Fruit fly (Drosophila melanogaster) whole organism, wandering third instar larva: ENCODE data around the gene Ankle2.

ENCODE experiments used
- Abd-B ChIP-seq: fragments of >200 bp; optimal IDR thresholded peaks from 2 replicates; lab custom pipeline; 2017; ENCODE audit warnings: missing biosample characterization, missing genetic modification characterization
- CG32264 ChIP-seq: fragments of 200-800 bp; sonication (Bioruptor generic); optimal IDR thresholded peaks from 2 replicates; lab custom pipeline; 2016; ENCODE audit warnings: missing biosample characterization, missing genetic modification characterization
- CG9705 ChIP-seq: fragments of 200-800 bp; sonication (Bioruptor generic); optimal IDR thresholded peaks from 2 replicates; lab custom pipeline; 2018; ENCODE audit warnings: missing biosample characterization, mild to moderate bottlenecking, missing genetic modification characterization
- CrebA ChIP-seq: fragments of 200-800 bp; sonication (Bioruptor generic); optimal IDR thresholded peaks from 2 replicates; lab custom pipeline; 2016; ENCODE audit warnings: missing biosample characterization, mild to moderate bottlenecking, missing genetic modification characterization, borderline replicate concordance
- Dfd ChIP-seq: fragments of >200 bp; optimal IDR thresholded peaks from 2 replicates; lab custom pipeline; 2017; ENCODE audit warnings: missing biosample characterization, missing genetic modification characterization
- Dif ChIP-seq: fragments of 200-275, 200-300 bp; sonication (Bioruptor generic); optimal IDR thresholded peaks from 2 replicates; lab custom pipeline; 2018; ENCODE audit warnings: missing biosample characterization, missing genetic modification characterization; ENCODE audit not compliant: partially characterized antibody
- GATAd ChIP-seq: sonication (Bioruptor generic); optimal IDR thresholded peaks from 2 replicates; lab custom pipeline; 2016; ENCODE audit warnings: missing biosample characterization, missing genetic modification characterization
- HLH106 ChIP-seq: fragments of 200-800 bp; optimal IDR thresholded peaks from 3 replicates; lab custom pipeline; 2019; ENCODE audit warnings: missing biosample characterization, mild to moderate bottlenecking, missing genetic modification characterization, moderate library complexity
- Hnf4 ChIP-seq: fragments of 200-800 bp; sonication (Bioruptor generic); optimal IDR thresholded peaks from 2 replicates; lab custom pipeline; 2016; ENCODE audit warnings: missing biosample characterization, mild to moderate bottlenecking, missing genetic modification characterization
- Hr78 ChIP-seq: fragments of >200 bp; optimal IDR thresholded peaks from 2 replicates; lab custom pipeline; 2017; ENCODE audit warnings: missing biosample characterization, missing genetic modification characterization
- Hr83 ChIP-seq: fragments of 200-300 bp; sonication (Bioruptor generic); optimal IDR thresholded peaks from 2 replicates; lab custom pipeline; 2016; ENCODE audit warnings: missing biosample characterization, mild to moderate bottlenecking, missing genetic modification characterization, moderate library complexity; ENCODE audit not compliant: poor library complexity, severe bottlenecking
- Jra ChIP-seq: sonication (Bioruptor generic); optimal IDR thresholded peaks from 2 replicates; lab custom pipeline; 2016; ENCODE audit warnings: missing biosample characterization, missing genetic modification characterization
- Mio ChIP-seq: sonication (Bioruptor generic); optimal IDR thresholded peaks from 2 replicates; lab custom pipeline; 2016; ENCODE audit warnings: missing biosample characterization, missing genetic modification characterization
- Myc ChIP-seq: fragments of >200 bp; optimal IDR thresholded peaks from 2 replicates; lab custom pipeline; 2017
- N ChIP-seq: fragments of >200 bp; optimal IDR thresholded peaks from 2 replicates; lab custom pipeline; 2018; ENCODE audit warnings: missing biosample characterization, missing external identifiers, missing genetic modification characterization
- OdsH ChIP-seq: fragments of 200-800 bp; sonication (Bioruptor generic); optimal IDR thresholded peaks from 2 replicates; lab custom pipeline; 2016; ENCODE audit warnings: missing biosample characterization, mild to moderate bottlenecking, missing genetic modification characterization
- Rel ChIP-seq, 2 experiments: fragments of 200-800 bp; sonication (Bioruptor generic) in 1 of 2; optimal IDR thresholded peaks; 2 replicates in 1 of 2; 3 replicates in 1 of 2; lab custom pipeline; 2016 to 2019; ENCODE audit warnings: mild to moderate bottlenecking in 2 of 2, missing biosample characterization in 2 of 2, missing genetic modification characterization in 2 of 2, moderate library complexity in 1 of 2
- Sp1 ChIP-seq: fragments of 200-800 bp; sonication (Bioruptor generic); optimal IDR thresholded peaks from 3 replicates; lab custom pipeline; 2019; ENCODE audit warnings: missing biosample characterization, mild to moderate bottlenecking, missing genetic modification characterization, moderate library complexity
- br ChIP-seq: fragments of 200-800 bp; sonication (Bioruptor generic); optimal IDR thresholded peaks from 2 replicates; lab custom pipeline; 2016; ENCODE audit warnings: missing biosample characterization, missing genetic modification characterization
- brk ChIP-seq: fragments of 200-800 bp; sonication (Bioruptor generic); optimal IDR thresholded peaks from 2 replicates; lab custom pipeline; 2016; ENCODE audit warnings: missing biosample characterization, mild to moderate bottlenecking, missing genetic modification characterization
- dmrt93B ChIP-seq: fragments of 200-800 bp; sonication (Bioruptor generic); optimal IDR thresholded peaks from 2 replicates; lab custom pipeline; 2018; ENCODE audit warnings: missing biosample characterization, mild to moderate bottlenecking, missing genetic modification characterization
- dsf ChIP-seq: sonication (Bioruptor generic); optimal IDR thresholded peaks from 2 replicates; lab custom pipeline; 2016; ENCODE audit warnings: missing biosample characterization, missing genetic modification characterization, borderline replicate concordance
- ey ChIP-seq: fragments of 200-800 bp; sonication (Bioruptor generic); optimal IDR thresholded peaks from 2 replicates; lab custom pipeline; 2016; ENCODE audit warnings: missing biosample characterization, missing genetic modification characterization
- foxo ChIP-seq, 2 experiments: fragments of 200-800 bp; sonication (Bioruptor generic); optimal IDR thresholded peaks; 2 replicates in 1 of 2; 3 replicates in 1 of 2; lab custom pipeline; 2016 to 2017; ENCODE audit warnings: missing biosample characterization in 2 of 2, missing genetic modification characterization in 2 of 2
- fru ChIP-seq: fragments of 200-800 bp; sonication (Bioruptor generic); optimal IDR thresholded peaks from 3 replicates; lab custom pipeline; 2016; ENCODE audit warnings: missing biosample characterization, mild to moderate bottlenecking, missing genetic modification characterization
- h ChIP-seq: fragments of 200-800 bp; sonication (Bioruptor generic); optimal IDR thresholded peaks from 3 replicates; lab custom pipeline; 2016; ENCODE audit warnings: missing biosample characterization, mild to moderate bottlenecking, missing genetic modification characterization
- jim ChIP-seq: fragments of 175-275, 200-325 bp; sonication (Bioruptor generic); optimal IDR thresholded peaks from 2 replicates; lab custom pipeline; 2016; ENCODE audit warnings: missing biosample characterization, mild to moderate bottlenecking, missing genetic modification characterization
- lola ChIP-seq: fragments of >200 bp; optimal IDR thresholded peaks from 2 replicates; lab custom pipeline; 2017; ENCODE audit warnings: missing biosample characterization, missing genetic modification characterization
- pan ChIP-seq: fragments of >200 bp; optimal IDR thresholded peaks from 2 replicates; lab custom pipeline; 2017
- psq ChIP-seq: fragments of 200-800 bp; sonication (Bioruptor generic); optimal IDR thresholded peaks from 3 replicates; lab custom pipeline; 2017; ENCODE audit warnings: missing biosample characterization, mild to moderate bottlenecking, missing genetic modification characterization, moderate library complexity
- rgr ChIP-seq: fragments of 200-800 bp; sonication (Bioruptor generic); optimal IDR thresholded peaks from 3 replicates; lab custom pipeline; 2016; ENCODE audit warnings: missing biosample characterization, mild to moderate bottlenecking, missing genetic modification characterization
- sage ChIP-seq: fragments of 200-800 bp; sonication (Bioruptor generic); optimal IDR thresholded peaks from 2 replicates; lab custom pipeline; 2016; ENCODE audit warnings: missing biosample characterization, mild to moderate bottlenecking, missing genetic modification characterization
- sv ChIP-seq: fragments of 200-800 bp; sonication (Bioruptor generic); optimal IDR thresholded peaks from 3 replicates; lab custom pipeline; 2016; ENCODE audit warnings: missing biosample characterization, missing genetic modification characterization
- tai ChIP-seq: sonication (Bioruptor generic); optimal IDR thresholded peaks from 2 replicates; lab custom pipeline; 2016; ENCODE audit warnings: missing biosample characterization, missing genetic modification characterization
- usp ChIP-seq: fragments of >200 bp; optimal IDR thresholded peaks from 2 replicates; lab custom pipeline; 2017; ENCODE audit warnings: missing biosample characterization, missing genetic modification characterization
- woc ChIP-seq: sonication (Bioruptor generic); optimal IDR thresholded peaks from 2 replicates; lab custom pipeline; 2016; ENCODE audit warnings: missing biosample characterization, mild to moderate bottlenecking, missing genetic modification characterization

Gene Ankle2

dm6 chrX:17597622-17598021, 18.6 kb upstream of the Ankle2 start:
- TF ChIP-seq Dfd (GFP tag; lab: Kevin White, UChicago) (peak; percentile 94), rgr (GFP tag; lab: Kevin White, UChicago) (no peak), dsf (GFP tag; lab: Kevin White, UChicago) (no peak)

DNA sequence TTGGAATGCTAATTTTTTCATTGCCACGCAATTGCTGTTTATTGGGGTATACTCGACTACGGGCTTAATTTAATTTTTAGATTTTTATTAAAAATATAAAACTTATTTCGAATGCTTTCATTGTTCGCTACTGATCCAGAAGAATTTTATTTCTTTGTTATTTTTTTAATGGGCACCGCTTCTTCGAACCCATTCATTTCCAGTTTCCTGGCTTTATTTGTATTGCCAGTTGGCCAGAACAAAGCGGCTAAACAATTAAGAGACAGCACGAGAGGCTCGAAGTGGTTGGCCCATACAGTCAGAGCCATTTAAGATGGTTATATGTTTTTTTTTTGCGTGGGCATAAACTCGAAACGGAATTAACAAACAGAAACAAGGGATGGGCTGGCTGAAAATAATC, 16.8 kb upstream of the Ankle2 start:
- peak; percentile 83 for TF ChIP-seq br (GFP tag; lab: Kevin White, UChicago)
- TF ChIP-seq fru: peak; percentile 81
- TF ChIP-seq CG32264 (GFP tag; lab: Kevin White, UChicago): peak; percentile 14
- peak; percentile 85 for TF ChIP-seq HLH106 (tag; lab: Kevin White, UChicago)
- TF ChIP-seq CG9705 (GFP tag; lab: Kevin White, UChicago): no peak
- TF ChIP-seq Hr83 (GFP tag; lab: Kevin White, UChicago): peak; percentile 32
- TF ChIP-seq usp: no peak
- TF ChIP-seq woc (GFP tag; lab: Kevin White, UChicago): peak; percentile 69
- TF ChIP-seq Sp1 (GFP tag; lab: Kevin White, UChicago): peak; percentile 80
- peak; percentile 82 for TF ChIP-seq ey
- peak; percentile 82 for TF ChIP-seq Hnf4 (GFP tag; lab: Kevin White, UChicago)
- peak; percentile 49 for TF ChIP-seq dsf (GFP tag; lab: Kevin White, UChicago)
- TF ChIP-seq Rel (GFP tag; optimal IDR thresholded peaks at IDR 0.05; lab: Kevin White, UChicago): peak; percentile 55
- peak; percentile 30 for TF ChIP-seq Rel (tag; optimal IDR thresholded peaks at IDR 0.05; lab: Kevin White, UChicago)
- no peak for TF ChIP-seq N
- peak; percentile 64 for TF ChIP-seq Jra (GFP tag; lab: Kevin White, UChicago)
- TF ChIP-seq lola (GFP tag; lab: Kevin White, UChicago): no peak
- TF ChIP-seq Abd-B (GFP tag; lab: Kevin White, UChicago): no peak
- no peak for TF ChIP-seq Dif (GFP tag; lab: Kevin White, UChicago)
- no peak for TF ChIP-seq Mio
- no peak for TF ChIP-seq tai (GFP tag; lab: Kevin White, UChicago)
- TF ChIP-seq Dfd (GFP tag; lab: Kevin White, UChicago): no peak
- no peak for TF ChIP-seq Hr78
- TF ChIP-seq dmrt93B (GFP tag; lab: Kevin White, UChicago): peak; percentile 73
- peak; percentile 86 for TF ChIP-seq rgr (GFP tag; lab: Kevin White, UChicago)
- no peak for TF ChIP-seq GATAd (GFP tag; lab: Kevin White, UChicago)
- TF ChIP-seq Myc (lab: Kevin White, UChicago): no peak
- peak; percentile 78 for TF ChIP-seq sage (GFP tag; lab: Kevin White, UChicago)
- TF ChIP-seq foxo (GFP tag; optimal IDR thresholded peaks at IDR 0.05; lab: Kevin White, UChicago): peak in 1 of 2 experiments; percentile 88
- TF ChIP-seq pan (lab: Kevin White, UChicago): peak; percentile 41
- TF ChIP-seq CrebA (GFP tag; lab: Kevin White, UChicago): no peak
- TF ChIP-seq psq (GFP tag; lab: Kevin White, UChicago): peak; percentile 80
- peak; percentile 76 for TF ChIP-seq sv (GFP tag; lab: Kevin White, UChicago)
- TF ChIP-seq jim (GFP tag; lab: Kevin White, UChicago): no peak
- peak; percentile 87 for TF ChIP-seq OdsH (GFP tag; lab: Kevin White, UChicago)
- peak; percentile 92 for TF ChIP-seq h (GFP tag; lab: Kevin White, UChicago)
- TF ChIP-seq brk (GFP tag; lab: Kevin White, UChicago): peak; percentile 74

DNA sequence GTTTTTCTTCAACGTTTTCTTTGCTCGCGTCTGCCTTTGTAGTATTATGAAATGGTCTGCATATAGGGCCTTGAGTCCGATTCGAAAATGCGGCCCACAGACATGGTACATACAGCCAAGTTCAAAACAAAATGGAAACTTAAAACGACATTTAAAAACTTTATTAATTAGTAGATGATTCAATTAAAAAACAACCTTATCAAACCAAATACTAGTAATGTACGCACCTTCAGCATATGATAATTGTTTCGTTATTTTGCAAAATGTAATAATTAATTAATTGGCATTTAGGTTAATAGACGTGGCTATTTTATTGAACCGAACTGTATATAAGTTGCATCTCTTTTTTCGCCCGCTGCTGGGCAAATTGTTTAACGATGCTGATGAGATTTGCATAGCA, 15.7 kb upstream of the Ankle2 start:
- TF ChIP-seq Dfd (GFP tag; lab: Kevin White, UChicago) (no peak), tai (GFP tag; lab: Kevin White, UChicago) (no peak), jim (GFP tag; lab: Kevin White, UChicago) (no peak), Myc (lab: Kevin White, UChicago) (no peak), HLH106 (tag; lab: Kevin White, UChicago) (no peak), Abd-B (GFP tag; lab: Kevin White, UChicago) (no peak)
- TF ChIP-seq, all 38 proteins: peak for 0
